Worm (Caenorhabditis elegans): ENCODE results near the gene K07H8.12.

K07H8.12 gene

ce11 chrIV:8254193-8254592 is 22.3 kb downstream of the K07H8.12 start (continued):
- TF ChIP-seq daf-16 (GFP tag; optimal IDR thresholded peaks at IDR 0.05) (no peak), daf-16 (tag; optimal IDR thresholded peaks at IDR 0.05) (no peak), ZK546.5 (tag; optimal IDR thresholded peaks at IDR 0.05) (no peak), nhr-237 (tag; optimal IDR thresholded peaks at IDR 0.05) (no peak), mes-2 (tag; optimal IDR thresholded peaks at IDR 0.05; ENCODE audit: poor library complexity, severe bottlenecking) (no peak)

- TF ChIP-seq lin-13 (GFP tag; optimal IDR thresholded peaks at IDR 0.05) (peak; percentile 79), mdl-1 (tag; optimal IDR thresholded peaks at IDR 0.05) (peak; percentile 1 to 71), mdt-29 (GFP tag; IDR thresholded peaks at IDR 0.05) (no peak), zip-2 (tag; optimal IDR thresholded peaks at IDR 0.05) (peak; percentile 25), tra-1 (GFP tag; IDR thresholded peaks at IDR 0.05) (peak; percentile 83), dmd-8 (GFP tag; IDR thresholded peaks at IDR 0.05) (peak; percentile 97), aha-1 (tag) (peak; percentile 95), unc-130 (GFP tag; optimal IDR thresholded peaks at IDR 0.05) (peak; percentile 80), ceh-62 (tag; optimal IDR thresholded peaks at IDR 0.05) (no peak), nhr-76 (tag; optimal IDR thresholded peaks at IDR 0.05) (no peak), sdz-12 (GFP tag; optimal IDR thresholded peaks at IDR 0.05) (peak; percentile 83), ama-1 (optimal IDR thresholded peaks at IDR 0.05) (no peak), spr-3 (GFP tag; optimal IDR thresholded peaks at IDR 0.05) (peak; percentile 58), nhr-25 (tag; optimal IDR thresholded peaks at IDR 0.05; ENCODE audit: borderline replicate concordance, insufficient read depth) (no peak), aly-2 (tag; optimal IDR thresholded peaks at IDR 0.05) (no peak), unc-39 (tag; optimal IDR thresholded peaks at IDR 0.05) (no peak), zip-11 (GFP tag; IDR thresholded peaks at IDR 0.05) (peak; percentile 79), egl-27 (tag; optimal IDR thresholded peaks at IDR 0.05) (no peak), lin-38 (GFP tag; IDR thresholded peaks at IDR 0.05) (peak; percentile 83), lin-29 (GFP tag; IDR thresholded peaks at IDR 0.05) (no peak), ceh-20 (GFP tag; IDR thresholded peaks at IDR 0.05) (peak; percentile 81; the same call in 1 of the 2 replicates), saeg-2 (GFP tag; IDR thresholded peaks at IDR 0.05) (0 out of 2 replicates have a peak, but pooled peaks have one; percentile 54), nhr-28 (tag; optimal IDR thresholded peaks at IDR 0.05) (peak; percentile 24), T20F7.1 (GFP tag; optimal IDR thresholded peaks at IDR 0.05) (peak; percentile 58), nhr-77 (tag; optimal IDR thresholded peaks at IDR 0.05) (peak; percentile 6), daf-16 (GFP tag; optimal IDR thresholded peaks at IDR 0.05) (peak; percentile 37 to 90), daf-16 (tag; optimal IDR thresholded peaks at IDR 0.05) (peak; percentile 76), set-16 (GFP tag; IDR thresholded peaks at IDR 0.05) (no peak), nhr-48 (tag; optimal IDR thresholded peaks at IDR 0.05) (peak; percentile 70), F37D6.2 (tag; optimal IDR thresholded peaks at IDR 0.05) (peak; percentile 33), Y75B8A.6 (GFP tag; IDR thresholded peaks at IDR 0.05) (no peak), lir-3 (tag; optimal IDR thresholded peaks at IDR 0.05) (peak; percentile 55), ceh-28 (tag; optimal IDR thresholded peaks at IDR 0.05) (no peak), hmg-1.1 (GFP tag; IDR thresholded peaks at IDR 0.05) (peak; percentile 86), lsy-2 (tag; optimal IDR thresholded peaks at IDR 0.05) (peak in 1 of 2 experiments; percentile 67), Y5F2A.4 (GFP tag; optimal IDR thresholded peaks at IDR 0.05) (peak; percentile 82), nhr-10 (tag; optimal IDR thresholded peaks at IDR 0.05) (no peak), nhr-237 (tag; optimal IDR thresholded peaks at IDR 0.05) (no peak), arid-1 (GFP tag; conservative IDR thresholded peaks at IDR 0.05) (peak; percentile 92), Y105C5A.15 (GFP tag; IDR thresholded peaks at IDR 0.05) (peak; percentile 93; the same call in 1 of the 2 replicates), ztf-7 (tag; optimal IDR thresholded peaks at IDR 0.05) (no peak), madf-9 (GFP tag; conservative IDR thresholded peaks at IDR 0.05) (peak; percentile 60; the same call in 1 of the 2 replicates), F26F4.8 (GFP tag; conservative IDR thresholded peaks at IDR 0.05) (peak; percentile 98), nhr-6 (tag; optimal IDR thresholded peaks at IDR 0.05) (peak; percentile 25), F44E2.7 (GFP tag; IDR thresholded peaks at IDR 0.05) (peak; percentile 96), ztf-11 (tag; optimal IDR thresholded peaks at IDR 0.05) (no peak), lin-1 (GFP tag; IDR thresholded peaks at IDR 0.05) (peak; percentile 83; the same call in 1 of the 2 replicates), zfp-2 (tag; optimal IDR thresholded peaks at IDR 0.05) (peak; percentile 56)
These were observed 23.7 kb downstream of the K07H8.12 start for ce11 chrIV:8252856-8253255.

All from whole organism, L4 larva.